Fruit fly (Drosophila melanogaster) whole organism, embryonic: ENCODE measurements around the gene Ugt37D1.

Experiments used
- CG10267 ChIP-seq: fragments of 200-800 bp; sonication (Bioruptor generic); optimal IDR thresholded peaks from 2 replicates; lab custom pipeline; 2018; ENCODE audit warnings: missing biosample characterization, mild to moderate bottlenecking, missing genetic modification characterization, moderate library complexity
- CG12659 ChIP-seq: fragments of 200-800 bp; sonication (Bioruptor generic); optimal IDR thresholded peaks from 3 replicates; lab custom pipeline; 2017; ENCODE audit warnings: mild to moderate bottlenecking, missing biosample characterization, missing genetic modification reagents, missing genetic modification characterization
- CG14710 ChIP-seq: fragments of 200-800 bp; sonication (Bioruptor generic); optimal IDR thresholded peaks from 3 replicates; lab custom pipeline; 2019; ENCODE audit warnings: missing biosample characterization, mild to moderate bottlenecking, missing genetic modification characterization, moderate library complexity
- CG14860 ChIP-seq: fragments of 200-800 bp; sonication (Bioruptor generic); IDR thresholded peaks from 3 replicates; pipeline ENCODE4 v1.3.6; 2022; ENCODE audit warnings: missing biosample characterization, missing genetic modification characterization; ENCODE audit not compliant: partially characterized antibody
- CG1529 ChIP-seq: fragments of 200-800 bp; sonication (Bioruptor generic); optimal IDR thresholded peaks from 3 replicates; lab custom pipeline; 2018; ENCODE audit warnings: missing biosample characterization, missing genetic modification characterization
- CG15479 ChIP-seq: fragments of 200-800 bp; sonication (Bioruptor generic); optimal IDR thresholded peaks from 3 replicates; lab custom pipeline; 2019; ENCODE audit warnings: missing biosample characterization, mild to moderate bottlenecking, missing genetic modification characterization, moderate library complexity
- CG16815 ChIP-seq: fragments of 200-800 bp; sonication (Bioruptor generic); optimal IDR thresholded peaks from 3 replicates; lab custom pipeline; 2017; ENCODE audit warnings: missing biosample characterization, mild to moderate bottlenecking, missing genetic modification characterization
- CG17385 ChIP-seq: fragments of 200-800 bp; sonication (Bioruptor generic); optimal IDR thresholded peaks from 3 replicates; lab custom pipeline; 2018; ENCODE audit warnings: missing biosample characterization, mild to moderate bottlenecking, missing genetic modification characterization
- CG17829 ChIP-seq: fragments of 200-800 bp; optimal IDR thresholded peaks from 2 replicates; lab custom pipeline; 2019; ENCODE audit warnings: missing biosample characterization, mild to moderate bottlenecking, missing genetic modification characterization, moderate library complexity
- CG2116 ChIP-seq: fragments of 200-800 bp; sonication (Bioruptor generic); optimal IDR thresholded peaks from 3 replicates; lab custom pipeline; 2018; ENCODE audit warnings: missing biosample characterization, mild to moderate bottlenecking, missing genetic modification characterization
- CG3065 ChIP-seq: fragments of 200-800 bp; sonication (Bioruptor generic); optimal IDR thresholded peaks from 2 replicates; lab custom pipeline; 2016; ENCODE audit warnings: missing biosample characterization, missing genetic modification characterization
- CG34224 ChIP-seq: fragments of 200-800 bp; sonication (Bioruptor generic); IDR thresholded peaks from 3 replicates; pipeline ENCODE4 v1.3.6; 2022; ENCODE audit warnings: missing biosample characterization, missing genetic modification characterization; ENCODE audit not compliant: partially characterized antibody
- CG3847 ChIP-seq: fragments of 200-800 bp; sonication (Bioruptor generic); IDR thresholded peaks from 2 replicates; pipeline ENCODE4 v1.3.6; 2022; ENCODE audit warnings: missing biosample characterization, missing genetic modification characterization
- CG4424 ChIP-seq: fragments of 200-800 bp; sonication (Bioruptor generic); optimal IDR thresholded peaks from 3 replicates; lab custom pipeline; 2016; ENCODE audit warnings: missing biosample characterization, missing genetic modification characterization
- CG4730 ChIP-seq: fragments of 200-800 bp; sonication (Bioruptor generic); IDR thresholded peaks from 2 replicates; pipeline ENCODE4 v1.3.6; 2022; ENCODE audit warnings: missing biosample characterization, missing genetic modification characterization
- CG5245 ChIP-seq: fragments of 200-800 bp; sonication (Bioruptor generic); optimal IDR thresholded peaks from 3 replicates; lab custom pipeline; 2016; ENCODE audit warnings: missing biosample characterization, missing genetic modification characterization
- CG6272 ChIP-seq: fragments of 200-800 bp; sonication (Bioruptor generic); IDR thresholded peaks from 2 replicates; pipeline ENCODE4 v1.3.6; 2022; ENCODE audit warnings: missing biosample characterization, missing genetic modification characterization
- CG9817 ChIP-seq: fragments of 200-800 bp; sonication (Bioruptor generic); optimal IDR thresholded peaks from 2 replicates; lab custom pipeline; 2018; ENCODE audit warnings: missing biosample characterization, mild to moderate bottlenecking, missing genetic modification characterization, moderate library complexity
- CoRest ChIP-seq: fragments of 200-800 bp; sonication (Bioruptor generic); optimal IDR thresholded peaks from 3 replicates; lab custom pipeline; 2018; ENCODE audit warnings: missing biosample characterization, mild to moderate bottlenecking, missing genetic modification characterization, moderate library complexity
- Doc3 ChIP-seq: fragments of 200-800 bp; sonication (Bioruptor generic); IDR thresholded peaks from 3 replicates; pipeline ENCODE4 v1.3.6; 2022; ENCODE audit warnings: missing biosample characterization, missing genetic modification characterization; ENCODE audit not compliant: partially characterized antibody
- H2.0 ChIP-seq: fragments of 200-800 bp; sonication (Bioruptor generic); IDR thresholded peaks from 2 replicates; pipeline ENCODE4 v1.3.6; 2022; ENCODE audit warnings: missing biosample characterization, missing genetic modification characterization
- HLH3B ChIP-seq: fragments of 200-800 bp; sonication (Bioruptor generic); IDR thresholded peaks from 2 replicates; pipeline ENCODE4 v1.3.6; 2022; ENCODE audit warnings: missing biosample characterization, missing genetic modification characterization
- Hr3 ChIP-seq: fragments of 200-800 bp; sonication (Bioruptor generic); optimal IDR thresholded peaks from 3 replicates; lab custom pipeline; 2016; ENCODE audit warnings: missing biosample characterization, missing genetic modification characterization
- Lhr ChIP-seq: fragments of 200-800 bp; sonication (Bioruptor generic); optimal IDR thresholded peaks from 3 replicates; lab custom pipeline; 2017; ENCODE audit warnings: mild to moderate bottlenecking, missing biosample characterization, missing genetic modification reagents, missing genetic modification characterization
- NfI ChIP-seq: fragments of 200-800 bp; sonication (Bioruptor generic); optimal IDR thresholded peaks from 3 replicates; lab custom pipeline; 2018; ENCODE audit warnings: missing biosample characterization, mild to moderate bottlenecking, missing genetic modification characterization, moderate library complexity
- Pdp1 ChIP-seq, 2 experiments: fragments of 200-800 bp; sonication (Bioruptor generic); optimal IDR thresholded peaks; 3 replicates each; lab custom pipeline; 2016; ENCODE audit warnings: missing biosample characterization in 2 of 2, missing genetic modification characterization in 2 of 2, mild to moderate bottlenecking in 1 of 2, moderate library complexity in 1 of 2
- al ChIP-seq: fragments of 200-800 bp; sonication (Bioruptor generic); IDR thresholded peaks from 2 replicates; pipeline ENCODE4 v1.3.6; 2022; ENCODE audit warnings: missing biosample characterization, missing genetic modification characterization
- amos ChIP-seq: fragments of 200-800 bp; sonication (Bioruptor generic); IDR thresholded peaks from 2 replicates; pipeline ENCODE4 v1.3.6; 2022; ENCODE audit warnings: missing biosample characterization, missing genetic modification characterization; ENCODE audit not compliant: partially characterized antibody
- ato ChIP-seq: fragments of 200-800 bp; sonication (Bioruptor generic); IDR thresholded peaks from 2 replicates; pipeline ENCODE4 v1.3.6; 2022; ENCODE audit warnings: missing biosample characterization, missing genetic modification characterization; ENCODE audit not compliant: partially characterized antibody
- dm ChIP-seq: fragments of 200-800 bp; sonication (Bioruptor generic); optimal IDR thresholded peaks from 3 replicates; lab custom pipeline; 2016; ENCODE audit warnings: missing biosample characterization, missing genetic modification characterization
- ewg ChIP-seq: fragments of 200-800 bp; sonication (Bioruptor generic); optimal IDR thresholded peaks from 3 replicates; lab custom pipeline; 2017; ENCODE audit warnings: mild to moderate bottlenecking, missing biosample characterization, missing genetic modification reagents, missing genetic modification characterization
- fd3F ChIP-seq: fragments of 200-800 bp; sonication (Bioruptor generic); optimal IDR thresholded peaks from 2 replicates; lab custom pipeline; 2018; ENCODE audit warnings: missing biosample characterization, mild to moderate bottlenecking, missing genetic modification characterization, moderate library complexity
- ind ChIP-seq: fragments of 200-800 bp; sonication (Bioruptor generic); optimal IDR thresholded peaks from 3 replicates; lab custom pipeline; 2016; ENCODE audit warnings: missing biosample characterization, missing genetic modification characterization
- knrl ChIP-seq: fragments of 200-800 bp; sonication (Bioruptor generic); IDR thresholded peaks from 3 replicates; pipeline ENCODE4 v1.3.6; 2022; ENCODE audit warnings: missing biosample characterization, missing genetic modification characterization; ENCODE audit not compliant: partially characterized antibody
- lilli ChIP-seq: fragments of 200-800 bp; sonication (Bioruptor generic); optimal IDR thresholded peaks from 3 replicates; lab custom pipeline; 2016; ENCODE audit warnings: missing biosample characterization, missing genetic modification characterization
- lola ChIP-seq, 3 experiments: fragments of >200 bp in 2 of 3; fragments of 200-800 bp in 1 of 3; sonication (Bioruptor generic) in 1 of 3; optimal IDR thresholded peaks; 2 replicates each; lab custom pipeline; 2017 to 2019; ENCODE audit warnings: missing biosample characterization in 3 of 3, missing genetic modification characterization in 3 of 3, mild to moderate bottlenecking in 1 of 3, moderate library complexity in 1 of 3
- nerfin-2 ChIP-seq: fragments of 200-800 bp; sonication (Bioruptor generic); IDR thresholded peaks from 2 replicates; pipeline ENCODE4 v1.3.6; 2022; ENCODE audit warnings: missing biosample characterization, missing genetic modification characterization; ENCODE audit not compliant: partially characterized antibody
- nmo ChIP-seq: fragments of 200-800 bp; sonication (Bioruptor generic); optimal IDR thresholded peaks from 2 replicates; lab custom pipeline; 2018; ENCODE audit warnings: missing biosample characterization, mild to moderate bottlenecking, missing genetic modification characterization, moderate library complexity
- rib ChIP-seq: fragments of 200-800 bp; sonication (Bioruptor generic); IDR thresholded peaks from 2 replicates; pipeline ENCODE4 v1.3.6; 2022; ENCODE audit warnings: missing biosample characterization, missing genetic modification characterization
- row ChIP-seq: fragments of 200-800 bp; sonication (Bioruptor generic); IDR thresholded peaks from 3 replicates; pipeline ENCODE4 v1.3.6; 2022; ENCODE audit warnings: missing biosample characterization, missing genetic modification characterization
- sd ChIP-seq: fragments of 200-800 bp; sonication (Bioruptor generic); optimal IDR thresholded peaks from 3 replicates; lab custom pipeline; 2018; ENCODE audit warnings: missing biosample characterization, mild to moderate bottlenecking, missing genetic modification characterization, moderate library complexity
- sisA ChIP-seq: fragments of 200-800 bp; sonication (Bioruptor generic); IDR thresholded peaks from 2 replicates; pipeline ENCODE4 v1.3.6; 2022; ENCODE audit warnings: missing biosample characterization, missing genetic modification characterization
- tna ChIP-seq: fragments of 200-800 bp; sonication (Bioruptor generic); IDR thresholded peaks from 2 replicates; pipeline ENCODE4 v1.3.6; 2022; ENCODE audit warnings: missing biosample characterization, missing genetic modification characterization; ENCODE audit not compliant: partially characterized antibody
- trem ChIP-seq: fragments of 200-800 bp; optimal IDR thresholded peaks from 3 replicates; lab custom pipeline; 2019; ENCODE audit warnings: missing biosample characterization, mild to moderate bottlenecking, missing genetic modification characterization, moderate library complexity
- ttk ChIP-seq: fragments of 200-800 bp; sonication (Bioruptor generic); IDR thresholded peaks from 2 replicates; pipeline ENCODE4 v2.1.2; 2022; ENCODE audit warnings: missing biosample characterization, missing genetic modification characterization
- unc-4 ChIP-seq: fragments of 200-800 bp; sonication (Bioruptor generic); IDR thresholded peaks from 2 replicates; pipeline ENCODE4 v1.3.6; 2022; ENCODE audit warnings: missing biosample characterization, missing genetic modification characterization; ENCODE audit not compliant: partially characterized antibody
- vnd ChIP-seq: fragments of 200-800 bp; sonication (Bioruptor generic); IDR thresholded peaks from 3 replicates; pipeline ENCODE4 v1.3.6; 2022; ENCODE audit warnings: missing biosample characterization, missing genetic modification characterization; ENCODE audit not compliant: partially characterized antibody

Gene Ugt37D1

DNA sequence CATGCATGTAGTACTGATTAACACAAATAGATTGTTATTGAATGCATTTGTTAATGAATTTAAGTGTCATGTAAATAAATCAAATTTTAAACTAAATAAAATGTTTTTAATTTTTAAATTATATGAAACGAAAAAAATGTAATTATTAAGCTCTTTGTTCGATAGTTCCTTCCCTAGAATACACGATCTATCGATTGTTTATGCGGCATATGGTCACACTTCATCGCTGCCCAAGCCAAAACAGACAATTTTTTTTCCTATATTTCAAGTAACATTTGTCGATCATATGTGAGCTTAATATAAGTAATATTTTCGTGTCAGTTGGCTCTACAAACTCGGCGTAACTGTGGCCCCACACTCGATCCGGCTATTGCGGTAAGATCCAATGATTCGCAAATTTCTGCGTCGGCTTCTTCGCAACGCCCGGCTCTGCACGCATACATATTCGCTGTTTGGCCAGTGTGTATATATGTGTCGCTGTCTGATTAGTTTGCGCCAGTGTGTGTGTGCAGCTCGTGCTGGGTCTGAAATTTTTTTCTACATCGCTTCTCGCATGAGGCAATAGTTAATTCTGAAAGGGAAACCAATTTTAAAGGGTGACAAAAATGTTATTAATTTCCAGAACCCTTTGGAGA lies 28.2 kb downstream of the Ugt37D1 start, which contains the start of gene AspRS-m (continued):
- TF ChIP-seq row (GFP tag; lab: Robert Waterston, UW) (peak; percentile 85), CG4730 (GFP tag; lab: Robert Waterston, UW) (no peak), CG2116 (GFP tag; lab: Kevin White, UChicago) (peak; percentile 45), nmo (GFP tag; lab: Kevin White, UChicago) (peak; percentile 59), NfI (GFP tag; lab: Kevin White, UChicago) (no peak), al (GFP tag; lab: Robert Waterston, UW) (no peak), sd (tag; lab: Kevin White, UChicago) (peak; percentile 33), Doc3 (GFP tag; lab: Robert Waterston, UW) (peak; percentile 79), ind (GFP tag; lab: Kevin White, UChicago) (peak; percentile 17), vnd (GFP tag; lab: Robert Waterston, UW) (peak; percentile 88), rib (GFP tag; lab: Robert Waterston, UW) (0 out of 2 replicates have a peak, but pooled peaks have one; percentile 56), CG12659 (GFP tag; lab: Kevin White, UChicago) (peak; percentile 56), lilli (GFP tag; lab: Kevin White, UChicago) (peak; percentile 18), fd3F (no peak), knrl (peak; percentile 93), ato (GFP tag; lab: Robert Waterston, UW) (peak; percentile 73), CG5245 (no peak), HLH3B (GFP tag; lab: Robert Waterston, UW) (no peak), CG6272 (GFP tag; lab: Robert Waterston, UW) (0 out of 2 replicates have a peak, but pooled peaks have one; percentile 14), CG15479 (GFP tag; lab: Kevin White, UChicago) (peak; percentile 16), lola (GFP tag; optimal IDR thresholded peaks at IDR 0.05; lab: Kevin White, UChicago) (no peak), CG10267 (tag; lab: Kevin White, UChicago) (no peak), CG1529 (GFP tag; lab: Kevin White, UChicago) (no peak), CG17829 (tag; lab: Kevin White, UChicago) (peak; percentile 40), CG3847 (GFP tag; lab: Robert Waterston, UW) (peak; percentile 55), CoRest (tag; lab: Kevin White, UChicago) (peak; percentile 52), nerfin-2 (GFP tag; lab: Robert Waterston, UW) (peak; percentile 78), CG14710 (peak; percentile 64), CG17385 (peak; percentile 10), ttk (no peak), Lhr (GFP tag; lab: Kevin White, UChicago) (peak; percentile 23), CG34224 (peak; percentile 76), amos (GFP tag; lab: Robert Waterston, UW) (peak; percentile 92), CG16815 (GFP tag; lab: Kevin White, UChicago) (no peak), Hr3 (GFP tag; lab: Kevin White, UChicago) (peak; percentile 35), CG4424 (GFP tag; lab: Kevin White, UChicago) (peak; percentile 3), CG14860 (peak; percentile 83), dm (GFP tag; lab: Kevin White, UChicago) (peak; percentile 1), CG3065 (GFP tag; lab: Kevin White, UChicago) (no peak), CG9817 (tag; lab: Kevin White, UChicago) (peak; percentile 28), ewg (peak; percentile 30), trem (tag; lab: Kevin White, UChicago) (peak; percentile 35), sisA (GFP tag; lab: Robert Waterston, UW) (peak; percentile 31; the same call in 1 of the 2 replicates), Pdp1 (GFP tag; optimal IDR thresholded peaks at IDR 0.05; lab: Kevin White, UChicago) (peak in 1 of 2 experiments; percentile 25), unc-4 (peak; percentile 80), tna (GFP tag; lab: Robert Waterston, UW) (peak; percentile 77; the same call in 1 of the 2 replicates), H2.0 (GFP tag; lab: Robert Waterston, UW) (peak; percentile 20; the same call in 1 of the 2 replicates)
